Worm (Caenorhabditis elegans): ENCODE measurements around the gene K02D10.2.

DNA sequence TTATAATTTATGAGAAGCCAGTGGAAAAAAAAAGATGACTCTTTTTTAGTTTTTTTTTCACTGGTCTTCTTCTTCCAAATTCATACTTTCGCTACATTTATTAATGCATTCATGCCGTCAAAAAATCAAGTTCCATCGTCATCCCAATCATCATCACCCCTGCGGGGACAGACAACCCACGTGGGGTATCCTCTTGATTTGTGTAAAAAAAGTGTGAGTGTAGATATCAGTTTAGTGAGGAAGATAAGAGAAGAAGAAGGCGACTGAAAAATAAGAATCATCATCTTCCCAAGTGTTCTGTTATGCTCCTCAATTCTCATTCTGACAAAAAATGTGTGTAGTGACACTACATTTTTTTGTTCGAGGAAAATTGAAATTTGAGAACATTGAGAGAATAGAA lies 39.1 kb downstream of the K02D10.2 start:
- no peak for TF ChIP-seq nhr-12 (tag; optimal IDR thresholded peaks at IDR 0.05)
- no peak for TF ChIP-seq lsy-2 (tag; optimal IDR thresholded peaks at IDR 0.05)
- TF ChIP-seq pqm-1 (tag; optimal IDR thresholded peaks at IDR 0.05), result no peak
- TF ChIP-seq unc-62 (GFP tag; optimal IDR thresholded peaks at IDR 0.05), result no peak
- no peak for TF ChIP-seq ceh-82 (tag; optimal IDR thresholded peaks at IDR 0.05)
- no peak for TF ChIP-seq ama-1 (optimal IDR thresholded peaks at IDR 0.05)
